Worm (Caenorhabditis elegans): ENCODE data around the gene sru-42.

DNA sequence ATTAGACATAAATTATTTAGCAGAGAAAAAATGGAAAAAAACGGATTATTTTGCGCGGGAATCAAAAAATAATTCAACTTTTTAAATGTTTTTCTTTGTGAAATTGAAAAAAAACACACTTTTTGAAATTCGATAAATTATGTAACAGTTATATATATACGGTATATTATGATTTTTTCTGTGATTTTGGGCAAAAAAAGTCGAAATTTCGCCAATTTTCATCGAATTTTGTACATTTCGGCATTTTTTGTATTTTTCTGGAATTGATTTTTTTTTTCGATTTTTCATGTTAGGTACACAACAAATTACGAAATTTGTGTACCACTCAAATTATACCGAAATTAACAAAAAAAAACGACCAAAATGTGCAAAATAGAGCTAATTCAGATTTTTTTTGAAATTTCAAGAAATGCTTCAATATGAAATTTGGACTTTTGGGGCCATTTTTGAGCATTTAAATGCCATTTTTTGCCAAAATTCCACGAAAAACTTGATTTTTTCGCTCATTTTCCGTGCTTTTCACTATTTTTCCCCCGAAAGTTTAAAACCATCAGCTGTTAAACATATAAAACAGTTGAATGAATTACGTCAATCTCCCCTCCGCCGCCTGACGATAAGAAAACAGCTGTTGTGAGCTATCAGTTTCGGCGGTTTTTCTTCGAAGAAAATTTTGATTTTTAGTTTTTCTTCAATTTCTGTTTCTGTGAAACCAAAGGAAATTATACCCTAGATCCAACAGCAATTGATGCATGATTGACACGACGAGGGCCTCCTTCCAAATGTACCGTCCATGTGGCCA lies 8.2 kb downstream of the sru-42 start:
- TF ChIP-seq flt-1 (GFP tag; IDR thresholded peaks at IDR 0.05) (no peak), klf-2 (GFP tag; conservative IDR thresholded peaks at IDR 0.05) (no peak), ztf-23 (GFP tag; IDR thresholded peaks at IDR 0.05) (no peak), cog-1 (tag; optimal IDR thresholded peaks at IDR 0.05) (no peak), ref-1 (GFP tag; conservative IDR thresholded peaks at IDR 0.05) (no peak), tab-1 (GFP tag; IDR thresholded peaks at IDR 0.05) (no peak), ztf-29 (GFP tag; IDR thresholded peaks at IDR 0.05) (no peak), T22C8.4 (GFP tag; IDR thresholded peaks at IDR 0.05) (no peak), med-1 (GFP tag; optimal IDR thresholded peaks at IDR 0.05; ENCODE audit: insufficient read depth) (no peak)

Data from whole organism, midembryonic.